Fruit fly (Drosophila melanogaster) whole organism, embryonic: Measurements from ENCODE around the gene Rrp5.

Experiments
- Aef1 ChIP-seq: fragments of 200-800 bp; sonication (Bioruptor generic); IDR thresholded peaks from 3 replicates; pipeline ENCODE4 v1.3.6; 2022; ENCODE audit warnings: missing biosample characterization, missing genetic modification characterization
- CG11247 ChIP-seq: fragments of 200-800 bp; sonication (Bioruptor generic); IDR thresholded peaks from 2 replicates; pipeline ENCODE4 v1.3.6; 2022; ENCODE audit warnings: missing biosample characterization, missing genetic modification characterization
- CG11456 ChIP-seq: fragments of 200-800 bp; sonication (Bioruptor generic); IDR thresholded peaks from 3 replicates; pipeline ENCODE4 v1.3.6; 2022; ENCODE audit warnings: missing biosample characterization, missing genetic modification characterization
- CG11695 ChIP-seq: fragments of 200-800 bp; sonication (Bioruptor generic); IDR thresholded peaks from 3 replicates; pipeline ENCODE4 v1.3.6; 2022; ENCODE audit warnings: missing biosample characterization, missing genetic modification characterization
- CG13424 ChIP-seq: fragments of 200-800 bp; sonication (Bioruptor generic); optimal IDR thresholded peaks from 2 replicates; lab custom pipeline; 2019; ENCODE audit warnings: missing biosample characterization, mild to moderate bottlenecking, missing genetic modification characterization, moderate library complexity
- CG13624 ChIP-seq: fragments of 200-800 bp; sonication (Bioruptor generic); optimal IDR thresholded peaks from 2 replicates; lab custom pipeline; 2016; ENCODE audit warnings: missing biosample characterization, missing genetic modification characterization
- CG14860 ChIP-seq: fragments of 200-800 bp; sonication (Bioruptor generic); IDR thresholded peaks from 3 replicates; pipeline ENCODE4 v1.3.6; 2022; ENCODE audit warnings: missing biosample characterization, missing genetic modification characterization; ENCODE audit not compliant: partially characterized antibody
- CG14965 ChIP-seq: fragments of 200-800 bp; sonication (Bioruptor generic); optimal IDR thresholded peaks from 2 replicates; lab custom pipeline; 2016; ENCODE audit warnings: missing biosample characterization, missing genetic modification characterization, borderline replicate concordance
- CG1529 ChIP-seq: fragments of 200-800 bp; sonication (Bioruptor generic); optimal IDR thresholded peaks from 3 replicates; lab custom pipeline; 2018; ENCODE audit warnings: missing biosample characterization, missing genetic modification characterization
- CG15696 ChIP-seq: fragments of 200-800 bp; sonication (Bioruptor generic); optimal IDR thresholded peaks from 2 replicates; lab custom pipeline; 2019; ENCODE audit warnings: missing biosample characterization, mild to moderate bottlenecking, missing genetic modification characterization, moderate library complexity
- CG1602 ChIP-seq: fragments of 200-800 bp; sonication (Bioruptor generic); optimal IDR thresholded peaks from 3 replicates; lab custom pipeline; 2016; ENCODE audit warnings: missing biosample characterization, missing genetic modification characterization
- CG17186 ChIP-seq: fragments of 200-800 bp; sonication (Bioruptor generic); optimal IDR thresholded peaks from 3 replicates; lab custom pipeline; 2017; ENCODE audit warnings: missing biosample characterization, missing genetic modification reagents, missing genetic modification characterization
- CG17328 ChIP-seq: fragments of 200-800 bp; sonication (Bioruptor generic); IDR thresholded peaks from 2 replicates; pipeline ENCODE4 v1.3.6; 2022; ENCODE audit warnings: missing biosample characterization, missing genetic modification characterization
- CG18262 ChIP-seq: fragments of 200-800 bp; optimal IDR thresholded peaks from 3 replicates; lab custom pipeline; 2019; ENCODE audit warnings: missing biosample characterization, mild to moderate bottlenecking, missing genetic modification characterization, moderate library complexity
- CG2199 ChIP-seq: fragments of 200-800 bp; sonication (Bioruptor generic); IDR thresholded peaks from 3 replicates; pipeline ENCODE4 v1.3.6; 2022; ENCODE audit warnings: missing biosample characterization, missing genetic modification characterization
- CG2712 ChIP-seq: fragments of 200-800 bp; optimal IDR thresholded peaks from 3 replicates; lab custom pipeline; 2019; ENCODE audit warnings: missing biosample characterization, mild to moderate bottlenecking, missing genetic modification characterization, moderate library complexity
- CG30403 ChIP-seq: fragments of 200-800 bp; sonication (Bioruptor generic); optimal IDR thresholded peaks from 3 replicates; lab custom pipeline; 2016; ENCODE audit warnings: missing biosample characterization, missing genetic modification characterization
- CG3847 ChIP-seq: fragments of 200-800 bp; sonication (Bioruptor generic); IDR thresholded peaks from 2 replicates; pipeline ENCODE4 v1.3.6; 2022; ENCODE audit warnings: missing biosample characterization, missing genetic modification characterization
- CG6254 ChIP-seq: fragments of 200-800 bp; sonication (Bioruptor generic); optimal IDR thresholded peaks from 3 replicates; lab custom pipeline; 2017; ENCODE audit warnings: mild to moderate bottlenecking, missing biosample characterization, missing genetic modification reagents, missing genetic modification characterization
- D19A ChIP-seq: fragments of 200-800 bp; optimal IDR thresholded peaks from 3 replicates; lab custom pipeline; 2019; ENCODE audit warnings: missing biosample characterization, mild to moderate bottlenecking, missing genetic modification characterization, moderate library complexity
- Dbx ChIP-seq: fragments of 200-800 bp; sonication (Bioruptor generic); IDR thresholded peaks from 3 replicates; pipeline ENCODE4 v1.3.6; 2022; ENCODE audit warnings: missing biosample characterization, missing genetic modification characterization
- Dfd ChIP-seq, 2 experiments: fragments of >200 bp; optimal IDR thresholded peaks; 2 replicates each; lab custom pipeline; 2017; ENCODE audit warnings: missing biosample characterization in 2 of 2, missing genetic modification characterization in 2 of 2
- Doc3 ChIP-seq: fragments of 200-800 bp; sonication (Bioruptor generic); IDR thresholded peaks from 3 replicates; pipeline ENCODE4 v1.3.6; 2022; ENCODE audit warnings: missing biosample characterization, missing genetic modification characterization; ENCODE audit not compliant: partially characterized antibody
- Dref ChIP-seq: fragments of 200-800 bp; sonication (Bioruptor generic); IDR thresholded peaks from 2 replicates; pipeline ENCODE4 v1.3.6; 2022; ENCODE audit warnings: missing biosample characterization, missing genetic modification characterization
- HHEX ChIP-seq: fragments of 200-800 bp; sonication (Bioruptor generic); optimal IDR thresholded peaks from 3 replicates; lab custom pipeline; 2017; ENCODE audit warnings: missing biosample characterization, mild to moderate bottlenecking, missing genetic modification characterization, missing genetic modification reagents
- HLHmδ ChIP-seq: fragments of 200-800 bp; sonication (Bioruptor generic); optimal IDR thresholded peaks from 2 replicates; lab custom pipeline; 2018; ENCODE audit warnings: missing biosample characterization, mild to moderate bottlenecking, missing genetic modification characterization, moderate library complexity
- Meics ChIP-seq: fragments of 200-800 bp; sonication (Bioruptor generic); optimal IDR thresholded peaks from 2 replicates; lab custom pipeline; 2017; ENCODE audit warnings: missing biosample characterization, mild to moderate bottlenecking, missing genetic modification characterization
- Ptx1 ChIP-seq: fragments of 200-800 bp; sonication (Bioruptor generic); IDR thresholded peaks from 2 replicates; pipeline ENCODE4 v1.3.6; 2022; ENCODE audit warnings: missing biosample characterization, missing genetic modification characterization
- Six4 ChIP-seq: fragments of 200-800 bp; sonication (Bioruptor generic); optimal IDR thresholded peaks from 2 replicates; lab custom pipeline; 2016; ENCODE audit warnings: missing biosample characterization, missing genetic modification characterization
- Sry-δ ChIP-seq: fragments of 200-800 bp; sonication (Bioruptor generic); optimal IDR thresholded peaks from 2 replicates; lab custom pipeline; 2016; ENCODE audit warnings: missing biosample characterization, missing genetic modification characterization
- Trl ChIP-seq, 3 experiments: fragments of >200 bp in 2 of 3; fragments of 200-800 bp in 1 of 3; sonication (Bioruptor generic) in 1 of 3; optimal IDR thresholded peaks; 2 replicates in 1 of 3; 3 replicates in 2 of 3; lab custom pipeline; 2016 to 2017; ENCODE audit warnings: missing biosample characterization in 1 of 3, missing genetic modification characterization in 1 of 3
- Xbp1 ChIP-seq: fragments of 200-800 bp; sonication (Bioruptor generic); optimal IDR thresholded peaks from 3 replicates; lab custom pipeline; 2016; ENCODE audit warnings: missing biosample characterization, mild to moderate bottlenecking, missing genetic modification characterization
- ac ChIP-seq: fragments of 200-800 bp; sonication (Bioruptor generic); optimal IDR thresholded peaks from 3 replicates; lab custom pipeline; 2017; ENCODE audit warnings: missing biosample characterization, mild to moderate bottlenecking, missing genetic modification characterization
- az2 ChIP-seq: fragments of 200-800 bp; sonication (Bioruptor generic); optimal IDR thresholded peaks from 3 replicates; lab custom pipeline; 2016; ENCODE audit warnings: missing biosample characterization, missing genetic modification characterization
- caup ChIP-seq: fragments of 200-800 bp; sonication (Bioruptor generic); optimal IDR thresholded peaks from 3 replicates; lab custom pipeline; 2017; ENCODE audit warnings: missing biosample characterization, mild to moderate bottlenecking, missing genetic modification characterization, moderate library complexity; ENCODE audit not compliant: severe bottlenecking
- chif ChIP-seq, 2 experiments: fragments of 200-800 bp; sonication (Bioruptor generic); optimal IDR thresholded peaks; 3 replicates each; lab custom pipeline; 2016; ENCODE audit warnings: missing biosample characterization in 2 of 2, missing genetic modification characterization in 2 of 2
- crol ChIP-seq: fragments of 200-800 bp; sonication (Bioruptor generic); IDR thresholded peaks from 2 replicates; pipeline ENCODE4 v1.3.6; 2022; ENCODE audit warnings: missing biosample characterization, missing genetic modification characterization
- dysf ChIP-seq: fragments of 200-800 bp; sonication (Bioruptor generic); IDR thresholded peaks from 3 replicates; pipeline ENCODE4 v1.3.6; 2022; ENCODE audit warnings: missing biosample characterization, missing genetic modification characterization
- exex ChIP-seq: fragments of 200-800 bp; sonication (Bioruptor generic); optimal IDR thresholded peaks from 4 replicates; lab custom pipeline; 2018; ENCODE audit warnings: missing biosample characterization, mild to moderate bottlenecking, missing genetic modification characterization, moderate library complexity
- fu2 ChIP-seq: fragments of 200-800 bp; sonication (Bioruptor generic); optimal IDR thresholded peaks from 2 replicates; lab custom pipeline; 2016; ENCODE audit warnings: missing biosample characterization, missing genetic modification characterization
- gcm2 ChIP-seq: fragments of 200-800 bp; sonication (Bioruptor generic); optimal IDR thresholded peaks from 2 replicates; lab custom pipeline; 2016; ENCODE audit warnings: missing biosample characterization, missing genetic modification characterization
- grau ChIP-seq: fragments of 200-800 bp; optimal IDR thresholded peaks from 3 replicates; lab custom pipeline; 2019; ENCODE audit warnings: missing biosample characterization, mild to moderate bottlenecking, missing genetic modification characterization, moderate library complexity
- hbn ChIP-seq: fragments of 200-800 bp; sonication (Bioruptor generic); IDR thresholded peaks from 2 replicates; pipeline ENCODE4 v1.3.6; 2022; ENCODE audit warnings: missing biosample characterization, missing genetic modification characterization; ENCODE audit not compliant: partially characterized antibody
- oc ChIP-seq: fragments of 200-800 bp; sonication (Bioruptor generic); optimal IDR thresholded peaks from 2 replicates; lab custom pipeline; 2018; ENCODE audit warnings: missing biosample characterization, mild to moderate bottlenecking, missing genetic modification characterization, moderate library complexity
- pb ChIP-seq: fragments of 200-800 bp; sonication (Bioruptor generic); optimal IDR thresholded peaks from 3 replicates; lab custom pipeline; 2016; ENCODE audit warnings: missing biosample characterization, missing genetic modification characterization
- pho ChIP-seq: fragments of 200-800 bp; sonication (Bioruptor generic); optimal IDR thresholded peaks from 2 replicates; lab custom pipeline; 2016; ENCODE audit warnings: missing biosample characterization, missing genetic modification characterization
- pzg ChIP-seq: fragments of 200-800 bp; sonication (Bioruptor generic); optimal IDR thresholded peaks from 3 replicates; lab custom pipeline; 2018; ENCODE audit warnings: missing biosample characterization, mild to moderate bottlenecking, missing genetic modification characterization, moderate library complexity
- ro ChIP-seq: fragments of 200-800 bp; sonication (Bioruptor generic); IDR thresholded peaks from 2 replicates; pipeline ENCODE4 v1.3.6; 2022; ENCODE audit warnings: missing biosample characterization, missing genetic modification characterization
- sens ChIP-seq: fragments of 200-800 bp; sonication (Bioruptor generic); peaks from one replicate; lab custom pipeline; 2016; ENCODE audit warnings: missing biosample characterization, missing genetic modification characterization
- ttk ChIP-seq: fragments of 200-800 bp; sonication (Bioruptor generic); IDR thresholded peaks from 2 replicates; pipeline ENCODE4 v2.1.2; 2022; ENCODE audit warnings: missing biosample characterization, missing genetic modification characterization
- wor ChIP-seq: fragments of 200-800 bp; sonication (Bioruptor generic); IDR thresholded peaks from 2 replicates; pipeline ENCODE4 v1.3.6; 2022; ENCODE audit warnings: missing biosample characterization, missing genetic modification characterization

Gene Rrp5

dm6 chr3R:24298534-24298936 lies 34.6 kb downstream of the Rrp5 start (continued):
- peak; percentile 65 for TF ChIP-seq HLHmδ (GFP tag; lab: Kevin White, UChicago)
- no peak for TF ChIP-seq pb (GFP tag; lab: Kevin White, UChicago)
- TF ChIP-seq gcm2 (GFP tag; lab: Kevin White, UChicago): peak; percentile 22
- TF ChIP-seq pho (GFP tag; lab: Kevin White, UChicago): no peak
- TF ChIP-seq Aef1 (GFP tag; lab: Robert Waterston, UW): peak; percentile 47; the same call in 1 of the 3 replicates
- no peak for TF ChIP-seq crol (GFP tag; lab: Robert Waterston, UW)
- TF ChIP-seq hbn (GFP tag; lab: Robert Waterston, UW): no peak
- TF ChIP-seq CG2712 (tag; lab: Kevin White, UChicago): peak; percentile 54
- no peak for TF ChIP-seq ttk (GFP tag; lab: Robert Waterston, UW)
- peak; percentile 17 for TF ChIP-seq caup (GFP tag; lab: Kevin White, UChicago)
- no peak for TF ChIP-seq Dfd (GFP tag; optimal IDR thresholded peaks at IDR 0.05; lab: Kevin White, UChicago)
- no peak for TF ChIP-seq ac (GFP tag; lab: Kevin White, UChicago)
- peak; percentile 17 for TF ChIP-seq CG1529 (GFP tag; lab: Kevin White, UChicago)
- TF ChIP-seq CG2199: no peak
- no peak for TF ChIP-seq fu2 (GFP tag; lab: Kevin White, UChicago)
- peak; percentile 86 for TF ChIP-seq sens (GFP tag; lab: Kevin White, UChicago)
- TF ChIP-seq grau: peak; percentile 34
- peak; percentile 2 for TF ChIP-seq CG13624 (GFP tag; lab: Kevin White, UChicago)
- TF ChIP-seq CG3847 (GFP tag; lab: Robert Waterston, UW): no peak
- TF ChIP-seq exex (tag; lab: Kevin White, UChicago): no peak
- no peak for TF ChIP-seq oc
- TF ChIP-seq ro: no peak
- TF ChIP-seq az2: no peak
- no peak for TF ChIP-seq CG14965
- no peak for TF ChIP-seq Dref (GFP tag; lab: Robert Waterston, UW)
- peak; percentile 29 for TF ChIP-seq Meics (GFP tag; lab: Kevin White, UChicago)
- peak; percentile 13 for TF ChIP-seq CG15696 (tag; lab: Kevin White, UChicago)
- no peak for TF ChIP-seq Ptx1 (GFP tag; lab: Robert Waterston, UW)
- no peak for TF ChIP-seq Doc3
- peak; percentile 54 for TF ChIP-seq CG18262 (tag; lab: Kevin White, UChicago)
- TF ChIP-seq Dbx: no peak
- peak; percentile 15 for TF ChIP-seq CG30403 (GFP tag; lab: Kevin White, UChicago)
- TF ChIP-seq CG17328 (GFP tag; lab: Robert Waterston, UW): no peak
- TF ChIP-seq CG6254 (GFP tag; lab: Kevin White, UChicago): no peak
- TF ChIP-seq wor (GFP tag; lab: Robert Waterston, UW): no peak
- TF ChIP-seq CG13424 (tag; lab: Kevin White, UChicago): peak; percentile 8
- 0 out of 3 replicates have a peak, but pooled peaks have one; percentile 22 for TF ChIP-seq CG11695 (GFP tag; lab: Robert Waterston, UW)
- no peak for TF ChIP-seq Six4 (GFP tag; lab: Kevin White, UChicago)
- no peak for TF ChIP-seq pzg (GFP tag; lab: Kevin White, UChicago)
- TF ChIP-seq CG1602 (GFP tag; lab: Kevin White, UChicago): no peak
- peak; percentile 2 for TF ChIP-seq HHEX (GFP tag; lab: Kevin White, UChicago)
- peak; percentile 62 for TF ChIP-seq D19A (tag; lab: Kevin White, UChicago)
- no peak for TF ChIP-seq chif (GFP tag; optimal IDR thresholded peaks at IDR 0.05; lab: Kevin White, UChicago)
- no peak for TF ChIP-seq CG11456 (GFP tag; lab: Robert Waterston, UW)
- no peak for TF ChIP-seq Trl (optimal IDR thresholded peaks at IDR 0.05; lab: Kevin White, UChicago)
- TF ChIP-seq Trl (GFP tag; optimal IDR thresholded peaks at IDR 0.05; lab: Kevin White, UChicago): no peak
- no peak for TF ChIP-seq Sry-δ
- TF ChIP-seq CG11247 (GFP tag; lab: Robert Waterston, UW): no peak
- no peak for TF ChIP-seq CG14860 (GFP tag; lab: Robert Waterston, UW)
- TF ChIP-seq dysf (GFP tag; lab: Robert Waterston, UW): no peak
- TF ChIP-seq Xbp1 (GFP tag; lab: Kevin White, UChicago): peak; percentile 1
- TF ChIP-seq CG17186 (GFP tag; lab: Kevin White, UChicago): no peak
